Worm (Caenorhabditis elegans) whole organism, L4 larva: ENCODE measurements around the gene F22F1.3.

ENCODE experiments used
- F37D6.2 ChIP-seq: sonication (generic microtip); optimal IDR thresholded peaks from 2 replicates; lab custom pipeline; 2016; ENCODE audit warnings: mild to moderate bottlenecking, missing genetic modification characterization, missing compliant biosample characterization
- T20F7.1 ChIP-seq: fragments of 200-800 bp; sonication (Bioruptor generic); optimal IDR thresholded peaks from 2 replicates; lab custom pipeline; 2018; ENCODE audit warnings: mild to moderate bottlenecking, missing genetic modification characterization, missing compliant biosample characterization
- T26A8.4 ChIP-seq: fragments of 200-800 bp; sonication (Bioruptor generic); IDR thresholded peaks from 2 replicates; pipeline ENCODE4 v1.3.6; 2022; ENCODE audit warnings: missing genetic modification characterization, missing compliant biosample characterization
- aha-1 ChIP-seq: fragments of 150-350 bp; peaks from one replicate; lab custom pipeline; 2014; ENCODE audit warnings: missing biosample characterization, missing genetic modification characterization
- arid-1 ChIP-seq: fragments of 200-800 bp; sonication (Bioruptor generic); conservative IDR thresholded peaks from 2 replicates; pipeline ENCODE4 v1.3.6; 2022; ENCODE audit warnings: missing genetic modification reagents, missing genetic modification characterization, missing compliant biosample characterization
- ceh-20 ChIP-seq: fragments of 200-800 bp; sonication (Bioruptor generic); IDR thresholded peaks from 2 replicates; pipeline ENCODE4 v1.3.6; 2022; ENCODE audit warnings: missing genetic modification reagents, missing genetic modification characterization, missing compliant biosample characterization
- ceh-44 ChIP-seq: fragments of 200-800 bp; sonication (Bioruptor generic); IDR thresholded peaks from 2 replicates; pipeline ENCODE4 v1.3.6; 2022; ENCODE audit warnings: missing genetic modification reagents, missing genetic modification characterization, missing compliant biosample characterization
- ctbp-1 ChIP-seq: fragments of 200-800 bp; sonication (Bioruptor generic); IDR thresholded peaks from 2 replicates; pipeline ENCODE4 v1.3.6; 2022; ENCODE audit warnings: missing genetic modification reagents, missing genetic modification characterization, missing compliant biosample characterization
- daf-16 ChIP-seq, 3 experiments: sonication (generic microtip); optimal IDR thresholded peaks; 2 replicates each; lab custom pipeline; 2016 to 2017; ENCODE audit warnings: missing genetic modification characterization in 3 of 3, missing genetic modification reagents in 3 of 3, mild to moderate bottlenecking in 2 of 3, missing compliant biosample characterization in 2 of 3, missing biosample characterization in 1 of 3, moderate library complexity in 1 of 3
- daf-8 ChIP-seq: fragments of 200-800 bp; sonication (Bioruptor generic); IDR thresholded peaks from 2 replicates; pipeline ENCODE4 v1.3.6; 2022; ENCODE audit warnings: missing genetic modification characterization, missing compliant biosample characterization
- dmd-6 ChIP-seq: fragments of 200-800 bp; sonication (Bioruptor generic); IDR thresholded peaks from 2 replicates; pipeline ENCODE4 v1.3.6; 2022; ENCODE audit warnings: missing genetic modification reagents, missing genetic modification characterization, missing compliant biosample characterization
- dpl-1 ChIP-seq: fragments of 150-350 bp; optimal IDR thresholded peaks from 2 replicates; lab custom pipeline; 2014; ENCODE audit warnings: missing biosample characterization, missing genetic modification reagents, missing genetic modification characterization
- dve-1 ChIP-seq: sonication (generic microtip); optimal IDR thresholded peaks from 2 replicates; lab custom pipeline; 2017; ENCODE audit warnings: antibody characterized with exemption, mild to moderate bottlenecking, missing genetic modification characterization, missing compliant biosample characterization; ENCODE audit not compliant: insufficient read depth
- fkh-10 ChIP-seq: fragments of 150-350 bp; optimal IDR thresholded peaks from 2 replicates; lab custom pipeline; 2014; ENCODE audit warnings: missing biosample characterization, missing genetic modification reagents, missing genetic modification characterization
- gei-8 ChIP-seq: fragments of 200-800 bp; sonication (Bioruptor generic); optimal IDR thresholded peaks from 2 replicates; lab custom pipeline; 2018; ENCODE audit warnings: mild to moderate bottlenecking, missing genetic modification characterization, missing compliant biosample characterization
- hif-1 ChIP-seq, 2 experiments: sonication (generic microtip); optimal IDR thresholded peaks; 2 replicates each; lab custom pipeline; 2016 to 2017; ENCODE audit warnings: missing compliant biosample characterization in 2 of 2, missing genetic modification characterization in 2 of 2, missing genetic modification reagents in 2 of 2, missing genotype in 2 of 2, mild to moderate bottlenecking in 1 of 2
- hlh-11 ChIP-seq: fragments of 200-800 bp; sonication (Bioruptor generic); optimal IDR thresholded peaks from 2 replicates; lab custom pipeline; 2018; ENCODE audit warnings: mild to moderate bottlenecking, missing genetic modification characterization, missing compliant biosample characterization
- hlh-30 ChIP-seq: sonication (generic microtip); optimal IDR thresholded peaks from 2 replicates; lab custom pipeline; 2017; ENCODE audit warnings: antibody characterized with exemption, mild to moderate bottlenecking, missing genetic modification characterization, missing compliant biosample characterization; ENCODE audit not compliant: insufficient read depth
- hmg-1.1 ChIP-seq: fragments of 200-800 bp; sonication (Bioruptor generic); IDR thresholded peaks from 2 replicates; pipeline ENCODE4 v1.3.6; 2022; ENCODE audit warnings: missing genetic modification reagents, missing genetic modification characterization, missing compliant biosample characterization
- jun-1 ChIP-seq: fragments of 150-350 bp; optimal IDR thresholded peaks from 2 replicates; lab custom pipeline; 2014; ENCODE audit warnings: missing biosample characterization, missing genetic modification reagents, missing genetic modification characterization
- lin-1 ChIP-seq: fragments of 200-800 bp; sonication (Bioruptor generic); IDR thresholded peaks from 2 replicates; pipeline ENCODE4 v1.3.6; 2022; ENCODE audit warnings: missing genetic modification reagents, missing genetic modification characterization, missing compliant biosample characterization
- lin-29 ChIP-seq: fragments of 200-800 bp; sonication (Bioruptor generic); IDR thresholded peaks from 2 replicates; pipeline ENCODE4 v1.3.6; 2022; ENCODE audit warnings: missing genetic modification reagents, missing genetic modification characterization, missing compliant biosample characterization
- lsy-2 ChIP-seq, 2 experiments: fragments of 150-350 bp in 1 of 2; sonication (generic microtip) in 1 of 2; optimal IDR thresholded peaks; 2 replicates each; lab custom pipeline; 2014 to 2017; ENCODE audit warnings: missing biosample characterization in 2 of 2, missing genetic modification characterization in 2 of 2
- madf-5 ChIP-seq, 2 experiments: fragments of 200-800 bp; sonication (Bioruptor generic); IDR thresholded peaks; 2 replicates each; pipeline ENCODE4 v1.3.6; 2022; ENCODE audit warnings: missing compliant biosample characterization in 2 of 2, missing genetic modification characterization in 2 of 2
- mdl-1 ChIP-seq, 2 experiments: fragments of 150-350 bp in 1 of 2; sonication (generic microtip) in 1 of 2; optimal IDR thresholded peaks; 2 replicates each; lab custom pipeline; 2014 to 2017; ENCODE audit warnings: missing biosample characterization in 2 of 2, missing genetic modification characterization in 2 of 2
- mdt-29 ChIP-seq: fragments of 200-800 bp; sonication (Bioruptor generic); IDR thresholded peaks from 2 replicates; pipeline ENCODE4 v1.3.6; 2022; ENCODE audit warnings: missing genetic modification reagents, missing genetic modification characterization, missing compliant biosample characterization
- mep-1 ChIP-seq: fragments of 150-350 bp; sonication (generic microtip); optimal IDR thresholded peaks from 3 replicates; lab custom pipeline; 2014; ENCODE audit warnings: missing biosample characterization, missing genetic modification characterization
- mes-2 ChIP-seq: sonication (generic microtip); optimal IDR thresholded peaks from 2 replicates; lab custom pipeline; 2016; ENCODE audit warnings: missing genotype, mild to moderate bottlenecking, missing genetic modification characterization, missing compliant biosample characterization; ENCODE audit not compliant: poor library complexity, severe bottlenecking
- mxl-3 ChIP-seq: fragments of 200-800 bp; sonication (Bioruptor generic); optimal IDR thresholded peaks from 2 replicates; lab custom pipeline; 2018; ENCODE audit warnings: mild to moderate bottlenecking, missing genetic modification characterization, missing compliant biosample characterization
- nhr-11 ChIP-seq: fragments of 150-350 bp; optimal IDR thresholded peaks from 2 replicates; lab custom pipeline; 2014; ENCODE audit warnings: missing biosample characterization, missing genetic modification characterization
- nhr-237 ChIP-seq: sonication (generic microtip); optimal IDR thresholded peaks from 2 replicates; lab custom pipeline; 2017; ENCODE audit warnings: missing biosample characterization, missing genetic modification characterization
- nhr-28 ChIP-seq: fragments of 150-350 bp; optimal IDR thresholded peaks from 2 replicates; lab custom pipeline; 2014; ENCODE audit warnings: missing biosample characterization, missing genetic modification characterization
- nhr-41 ChIP-seq: fragments of 200-800 bp; sonication (Bioruptor generic); IDR thresholded peaks from 2 replicates; pipeline ENCODE4 v1.3.6; 2022; ENCODE audit warnings: missing genetic modification reagents, missing genetic modification characterization, missing compliant biosample characterization
- nhr-48 ChIP-seq: sonication (generic microtip); optimal IDR thresholded peaks from 2 replicates; lab custom pipeline; 2016; ENCODE audit warnings: mild to moderate bottlenecking, missing genetic modification characterization, missing compliant biosample characterization
- nhr-6 ChIP-seq: fragments of 150-350 bp; optimal IDR thresholded peaks from 2 replicates; lab custom pipeline; 2014; ENCODE audit warnings: missing biosample characterization, missing genetic modification characterization
- nhr-77 ChIP-seq: fragments of 150-350 bp; optimal IDR thresholded peaks from 2 replicates; lab custom pipeline; 2014; ENCODE audit warnings: missing biosample characterization, missing genetic modification characterization
- php-3 ChIP-seq: fragments of 200-800 bp; sonication (Bioruptor generic); IDR thresholded peaks from 2 replicates; pipeline ENCODE4 v1.3.6; 2022; ENCODE audit warnings: missing genetic modification reagents, missing genetic modification characterization, missing compliant biosample characterization
- pqm-1 ChIP-seq: sonication (generic microtip); optimal IDR thresholded peaks from 2 replicates; lab custom pipeline; 2017; ENCODE audit warnings: missing biosample characterization, missing genetic modification characterization
- rbr-2 ChIP-seq: sonication (generic microtip); optimal IDR thresholded peaks from 2 replicates; lab custom pipeline; 2016; ENCODE audit warnings: missing genotype, missing genetic modification characterization, missing compliant biosample characterization
- snpc-4 ChIP-seq: fragments of 150-350 bp; optimal IDR thresholded peaks from 2 replicates; lab custom pipeline; 2014; ENCODE audit warnings: missing biosample characterization, missing genetic modification characterization
- tra-1 ChIP-seq: fragments of 200-800 bp; sonication (Bioruptor generic); IDR thresholded peaks from 2 replicates; pipeline ENCODE4 v1.3.6; 2022; ENCODE audit warnings: missing genetic modification reagents, missing genetic modification characterization, missing compliant biosample characterization
- unc-39 ChIP-seq: sonication (generic microtip); optimal IDR thresholded peaks from 2 replicates; lab custom pipeline; 2017; ENCODE audit warnings: missing biosample characterization, missing genetic modification characterization
- unc-62 ChIP-seq, 3 experiments: fragments of 150-350 bp in 1 of 3; sonication (generic microtip); optimal IDR thresholded peaks in 2 of 3; peaks in 1 of 3; 1 replicate in 1 of 3; 2 replicates in 2 of 3; lab custom pipeline; 2014 to 2017; ENCODE audit warnings: missing biosample characterization in 3 of 3, missing genetic modification characterization in 3 of 3, missing genetic modification reagents in 3 of 3, missing genotype in 1 of 3

Gene F22F1.3

ce11 chrX:8162793-8163192 is at the start of gene F22F1.3:
Gene F22F1.3 (minus strand): TSS chrX:8163073.
- TF ChIP-seq aha-1 (tag; lab: Kevin White, UChicago) (no peak), unc-62 (GFP tag; optimal IDR thresholded peaks at IDR 0.05 in 1 of 2; lab: Kevin White, UChicago) (peak in 1 of 2 experiments; percentile 98), unc-62 (tag; optimal IDR thresholded peaks at IDR 0.05; lab: Kevin White, UChicago) (no peak)

- TF ChIP-seq mdt-29 (peak; percentile 78), unc-62 (GFP tag; optimal IDR thresholded peaks at IDR 0.05 in 1 of 2; lab: Kevin White, UChicago) (peak in 1 of 2 experiments; percentile 47), unc-62 (tag; optimal IDR thresholded peaks at IDR 0.05; lab: Kevin White, UChicago) (no peak), nhr-6 (tag; lab: Kevin White, UChicago) (no peak), snpc-4 (no peak), pqm-1 (tag; lab: Kevin White, UChicago) (peak; percentile 36), nhr-237 (tag; lab: Kevin White, UChicago) (no peak), dpl-1 (no peak), nhr-48 (tag; lab: Kevin White, UChicago) (peak; percentile 47), daf-16 (GFP tag; optimal IDR thresholded peaks at IDR 0.05; lab: Kevin White, UChicago) (no peak), daf-16 (tag; optimal IDR thresholded peaks at IDR 0.05; lab: Kevin White, UChicago) (peak; percentile 77), hlh-30 (tag; lab: Kevin White, UChicago) (peak; percentile 64), nhr-41 (0 out of 2 replicates have a peak, but pooled peaks have one; percentile 6), lin-1 (GFP tag; lab: Robert Waterston, UW) (peak; percentile 61; the same call in 1 of the 2 replicates), T20F7.1 (GFP tag; lab: Kevin White, UChicago) (peak; percentile 40), lsy-2 (tag; optimal IDR thresholded peaks at IDR 0.05; lab: Kevin White, UChicago) (peak in 1 of 2 experiments; percentile 45), ceh-20 (peak; percentile 73), nhr-28 (tag; lab: Kevin White, UChicago) (peak; percentile 53), nhr-77 (tag; lab: Kevin White, UChicago) (peak; percentile 54), T26A8.4 (GFP tag; lab: Robert Waterston, UW) (no peak), mep-1 (peak; percentile 54), dmd-6 (GFP tag; lab: Robert Waterston, UW) (peak; percentile 53; the same call in 1 of the 2 replicates), aha-1 (tag; lab: Kevin White, UChicago) (no peak), dve-1 (tag; lab: Kevin White, UChicago) (peak; percentile 75), mdl-1 (tag; optimal IDR thresholded peaks at IDR 0.05; lab: Kevin White, UChicago) (peak in 1 of 2 experiments; percentile 67), arid-1 (no peak), unc-39 (tag; lab: Kevin White, UChicago) (no peak), mxl-3 (GFP tag; lab: Kevin White, UChicago) (peak; percentile 73), hlh-11 (tag; lab: Kevin White, UChicago) (peak; percentile 71), lin-29 (GFP tag; lab: Robert Waterston, UW) (no peak), php-3 (GFP tag; lab: Robert Waterston, UW) (peak; percentile 97), gei-8 (peak; percentile 28), ceh-44 (GFP tag; lab: Robert Waterston, UW) (no peak)
Observed at ce11 chrX:8210999-8211398, 48.1 kb upstream of the F22F1.3 start, which contains the start of gene cdd-1. Gene cdd-1 (minus strand): TSS chrX:8211149.

- peak; percentile 85 for TF ChIP-seq hlh-30 (tag; lab: Kevin White, UChicago)
- TF ChIP-seq mep-1 = peak; percentile 60
- peak; percentile 30 for TF ChIP-seq hlh-11 (tag; lab: Kevin White, UChicago)
- peak in 1 of 2 experiments; percentile 70 for TF ChIP-seq lsy-2 (tag; optimal IDR thresholded peaks at IDR 0.05; lab: Kevin White, UChicago)
- peak in 1 of 2 experiments; percentile 74 for TF ChIP-seq mdl-1 (tag; optimal IDR thresholded peaks at IDR 0.05; lab: Kevin White, UChicago)
- no peak for TF ChIP-seq nhr-237 (tag; lab: Kevin White, UChicago)
- no peak for TF ChIP-seq tra-1
- peak; percentile 24 for TF ChIP-seq F37D6.2 (tag; lab: Kevin White, UChicago)
- TF ChIP-seq aha-1 (tag; lab: Kevin White, UChicago) = peak; percentile 12
- TF ChIP-seq hif-1 (tag; optimal IDR thresholded peaks at IDR 0.05; lab: Kevin White, UChicago) = peak in 1 of 2 experiments; percentile 31
- TF ChIP-seq fkh-10 (GFP tag; lab: Kevin White, UChicago) = peak; percentile 60
- TF ChIP-seq mxl-3 (GFP tag; lab: Kevin White, UChicago) = no peak
- TF ChIP-seq madf-5 (GFP tag; IDR thresholded peaks at IDR 0.05; lab: Robert Waterston, UW) = no peak
- peak; percentile 55 for TF ChIP-seq rbr-2
- peak; percentile 39 for TF ChIP-seq nhr-11 (tag; lab: Kevin White, UChicago)
- TF ChIP-seq T20F7.1 (GFP tag; lab: Kevin White, UChicago) = no peak
- peak; percentile 1 for TF ChIP-seq mes-2
- TF ChIP-seq hmg-1.1 (GFP tag; lab: Robert Waterston, UW) = peak; percentile 74
- peak; percentile 68; the same call in 1 of the 2 replicates for TF ChIP-seq ctbp-1
- TF ChIP-seq lin-1 (GFP tag; lab: Robert Waterston, UW) = no peak
- no peak for TF ChIP-seq jun-1 (tag; lab: Kevin White, UChicago)
- TF ChIP-seq daf-8 (GFP tag; lab: Robert Waterston, UW) = no peak
Observed at ce11 chrX:8205919-8206318, 43.0 kb upstream of the F22F1.3 start.
